Worm (Caenorhabditis elegans) whole organism, L3 larva: Measurements from ENCODE around the gene T04F3.5.

Experiments used
- ama-1 ChIP-seq: fragments of 150-350 bp; optimal IDR thresholded peaks from 2 replicates; lab custom pipeline; 2018
- ceh-28 ChIP-seq: fragments of 150-350 bp; optimal IDR thresholded peaks from 2 replicates; lab custom pipeline; 2014; ENCODE audit warnings: missing biosample characterization, missing genetic modification reagents, missing genetic modification characterization
- fkh-10 ChIP-seq: sonication (generic microtip); optimal IDR thresholded peaks from 2 replicates; lab custom pipeline; 2017; ENCODE audit warnings: missing biosample characterization, missing genetic modification reagents, missing genetic modification characterization

- TF ChIP-seq ama-1 (lab: Kevin White, UChicago) (no peak), ceh-28 (tag; lab: Kevin White, UChicago) (no peak), fkh-10 (GFP tag; lab: Kevin White, UChicago) (no peak)
Measured at ce11 chrV:11797272-11797855, 36.9 kb downstream of the T04F3.5 start.
